Worm (Caenorhabditis elegans) whole organism, L4/young adult: ENCODE results near the gene acp-3.

Experiments
- W03F9.2 ChIP-seq: fragments of 150-350 bp; optimal IDR thresholded peaks from 2 replicates; lab custom pipeline; 2014; ENCODE audit warnings: missing biosample characterization, missing genetic modification characterization
- dao-5 ChIP-seq: sonication (generic microtip); optimal IDR thresholded peaks from 2 replicates; lab custom pipeline; 2016; ENCODE audit warnings: missing genotype, missing genetic modification characterization, moderate library complexity, missing compliant biosample characterization
- him-1 ChIP-seq: sonication (generic microtip); optimal IDR thresholded peaks from 2 replicates; lab custom pipeline; 2016; ENCODE audit warnings: missing genotype, missing genetic modification reagents, missing genetic modification characterization, missing compliant biosample characterization

ce11 chrII:8419015-8419414, 17.9 kb downstream of the acp-3 start:
- TF ChIP-seq W03F9.2 (tag; lab: Kevin White, UChicago) (no peak), him-1 (tag; lab: Kevin White, UChicago) (no peak), dao-5 (no peak)
